Fruit fly (Drosophila melanogaster) whole organism, pupa: ENCODE measurements around the gene CG32814.
A peak's percentile ranks its signal among the peaks of the same experiment; 100 is the strongest.

Source experiments
- CG10348 ChIP-seq: fragments of 200-800 bp; sonication (Bioruptor generic); IDR thresholded peaks from 2 replicates; pipeline ENCODE4 v1.3.6; 2022; ENCODE audit warnings: missing biosample characterization, missing genetic modification characterization
- CG12605 ChIP-seq: fragments of 200-800 bp; sonication (Bioruptor generic); IDR thresholded peaks from 2 replicates; pipeline ENCODE4 v1.3.6; 2022; ENCODE audit warnings: missing biosample characterization, missing genetic modification characterization
- CG13204 ChIP-seq: fragments of 200-800 bp; sonication (Bioruptor generic); optimal IDR thresholded peaks from 2 replicates; lab custom pipeline; 2018; ENCODE audit warnings: missing biosample characterization, mild to moderate bottlenecking, missing genetic modification characterization, moderate library complexity
- CG14655 ChIP-seq: fragments of 200-800 bp; sonication (Bioruptor generic); optimal IDR thresholded peaks from 3 replicates; lab custom pipeline; 2017; ENCODE audit warnings: mild to moderate bottlenecking, missing biosample characterization, missing genetic modification reagents, missing genetic modification characterization
- CG15710 ChIP-seq: fragments of 200-800 bp; sonication (Bioruptor generic); optimal IDR thresholded peaks from 2 replicates; lab custom pipeline; 2018; ENCODE audit warnings: missing biosample characterization, mild to moderate bottlenecking, missing genetic modification characterization, moderate library complexity
- CG17806 ChIP-seq: fragments of 200-800 bp; sonication (Bioruptor generic); optimal IDR thresholded peaks from 2 replicates; lab custom pipeline; 2018; ENCODE audit warnings: missing biosample characterization, mild to moderate bottlenecking, missing genetic modification characterization, moderate library complexity
- CG32121 ChIP-seq: fragments of 200-800 bp; sonication (Bioruptor generic); IDR thresholded peaks from 2 replicates; pipeline ENCODE4 v1.3.6; 2022; ENCODE audit warnings: missing biosample characterization, missing genetic modification characterization
- CG34367 ChIP-seq: fragments of 200-800 bp; sonication (Bioruptor generic); optimal IDR thresholded peaks from 2 replicates; lab custom pipeline; 2018; ENCODE audit warnings: missing biosample characterization, mild to moderate bottlenecking, missing genetic modification characterization
- CG4496 ChIP-seq: fragments of 200-800 bp; sonication (Bioruptor generic); IDR thresholded peaks from 3 replicates; pipeline ENCODE4 v1.3.6; 2022; ENCODE audit warnings: missing biosample characterization, missing genetic modification characterization
- CG8159 ChIP-seq: fragments of 200-800 bp; sonication (Bioruptor generic); optimal IDR thresholded peaks from 3 replicates; lab custom pipeline; 2018; ENCODE audit warnings: missing biosample characterization, mild to moderate bottlenecking, missing genetic modification characterization, moderate library complexity
- CG8301 ChIP-seq: fragments of 200-800 bp; sonication (Bioruptor generic); optimal IDR thresholded peaks from 2 replicates; lab custom pipeline; 2018; ENCODE audit warnings: missing biosample characterization, mild to moderate bottlenecking, missing genetic modification characterization
- CG9948 ChIP-seq: fragments of 200-800 bp; sonication (Bioruptor generic); optimal IDR thresholded peaks from 2 replicates; lab custom pipeline; 2018; ENCODE audit warnings: missing biosample characterization, mild to moderate bottlenecking, missing genetic modification characterization, moderate library complexity
- D1 ChIP-seq: fragments of 200-800 bp; sonication (Bioruptor generic); optimal IDR thresholded peaks from 2 replicates; lab custom pipeline; 2018; ENCODE audit warnings: missing biosample characterization, mild to moderate bottlenecking, missing genetic modification characterization, moderate library complexity
- EcR ChIP-seq: fragments of 200-800 bp; sonication (Bioruptor generic); optimal IDR thresholded peaks from 3 replicates; lab custom pipeline; 2019; ENCODE audit warnings: missing biosample characterization, missing genetic modification characterization, mild to moderate bottlenecking, moderate library complexity, missing genetic modification reagents
- Ets98B ChIP-seq: fragments of 200-800 bp; sonication (Bioruptor generic); IDR thresholded peaks from 2 replicates; pipeline ENCODE4 v1.3.6; 2022; ENCODE audit warnings: missing biosample characterization, missing genetic modification characterization
- Pif1A ChIP-seq: fragments of 200-800 bp; sonication (Bioruptor generic); optimal IDR thresholded peaks from 3 replicates; lab custom pipeline; 2016; ENCODE audit warnings: missing biosample characterization, missing genetic modification characterization
- Pif1B ChIP-seq: fragments of 200-800 bp; sonication (Bioruptor generic); optimal IDR thresholded peaks from 3 replicates; lab custom pipeline; 2016; ENCODE audit warnings: missing biosample characterization, missing genetic modification characterization
- Snoo ChIP-seq: fragments of 200-800 bp; sonication (Bioruptor generic); optimal IDR thresholded peaks from 3 replicates; lab custom pipeline; 2017; ENCODE audit warnings: missing biosample characterization, mild to moderate bottlenecking, missing genetic modification characterization, inconsistent platforms
- fd96Ca ChIP-seq: fragments of 200-800 bp; sonication (Bioruptor generic); IDR thresholded peaks from 3 replicates; pipeline ENCODE4 v1.3.6; 2022; ENCODE audit warnings: missing biosample characterization, missing genetic modification characterization
- gl ChIP-seq: fragments of 200-800 bp; sonication (Bioruptor generic); optimal IDR thresholded peaks from 2 replicates; lab custom pipeline; 2018; ENCODE audit warnings: missing biosample characterization, mild to moderate bottlenecking, missing genetic modification characterization
- rn ChIP-seq: fragments of 200-800 bp; sonication (Bioruptor generic); IDR thresholded peaks from 2 replicates; pipeline ENCODE4 v1.3.6; 2022; ENCODE audit warnings: missing biosample characterization, missing genetic modification characterization

Gene CG32814

dm6 chrX:1011543-1012085 is 14.9 kb downstream of the CG32814 start, which contains the start of the genes TfIIA-S-2 and CG14631:
Gene TfIIA-S-2 (minus strand): TSS chrX:1011643.
Gene CG14631 (plus strand): TSS chrX:1012035.
- TF ChIP-seq CG9948 (tag; lab: Kevin White, UChicago) (no peak), Pif1A (no peak), CG4496 (GFP tag; lab: Robert Waterston, UW) (no peak), CG32121 (GFP tag; lab: Robert Waterston, UW) (no peak), CG10348 (GFP tag; lab: Robert Waterston, UW) (no peak), gl (no peak), D1 (tag; lab: Kevin White, UChicago) (no peak), CG15710 (tag; lab: Kevin White, UChicago) (no peak), CG14655 (no peak), CG8301 (tag; lab: Kevin White, UChicago) (no peak)

dm6 chrX:1009468-1010259 is 16.8 kb downstream of the CG32814 start:
- TF ChIP-seq CG8301 (tag; lab: Kevin White, UChicago) (no peak), Pif1A (no peak), Pif1B (GFP tag; lab: Kevin White, UChicago) (no peak), Ets98B (GFP tag; lab: Robert Waterston, UW) (no peak), CG32121 (GFP tag; lab: Robert Waterston, UW) (no peak), CG14655 (no peak), Snoo (no peak), CG10348 (GFP tag; lab: Robert Waterston, UW) (no peak), CG17806 (tag; lab: Kevin White, UChicago) (no peak), CG12605 (GFP tag; lab: Robert Waterston, UW) (no peak), CG15710 (tag; lab: Kevin White, UChicago) (no peak), gl (no peak)
- TF ChIP-seq, all 21 proteins: peak for 0

DNA sequence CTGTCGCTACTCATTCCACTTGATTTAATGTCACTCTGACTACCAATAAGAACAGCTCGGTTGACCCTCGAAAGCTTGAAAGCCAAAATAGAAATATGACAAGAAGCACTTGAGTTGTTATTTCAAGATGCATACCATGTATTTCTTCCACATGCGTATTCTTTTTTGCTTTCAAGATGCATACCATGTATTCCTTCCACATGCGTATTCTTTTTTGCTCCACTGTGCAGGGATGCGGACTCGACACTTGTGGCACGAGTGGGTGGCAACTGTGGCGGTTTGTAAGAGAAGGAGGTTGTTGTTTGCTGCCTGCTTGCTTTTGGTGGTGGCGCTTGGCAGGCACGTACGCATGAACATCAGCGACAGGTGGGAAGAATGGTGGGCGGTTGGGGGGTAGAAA is 20.3 kb downstream of the CG32814 start:
- TF ChIP-seq D1 (tag; lab: Kevin White, UChicago) (no peak), CG34367 (tag; lab: Kevin White, UChicago) (no peak), fd96Ca (no peak), Pif1A (no peak), CG15710 (tag; lab: Kevin White, UChicago) (no peak), Ets98B (GFP tag; lab: Robert Waterston, UW) (no peak), CG8301 (tag; lab: Kevin White, UChicago) (no peak), CG14655 (no peak), CG4496 (GFP tag; lab: Robert Waterston, UW) (no peak), gl (no peak), CG10348 (GFP tag; lab: Robert Waterston, UW) (no peak), Snoo (no peak), CG32121 (GFP tag; lab: Robert Waterston, UW) (no peak), Pif1B (GFP tag; lab: Kevin White, UChicago) (no peak), EcR (no peak), CG17806 (tag; lab: Kevin White, UChicago) (no peak), CG9948 (tag; lab: Kevin White, UChicago) (no peak), CG8159 (tag; lab: Kevin White, UChicago) (no peak)

- TF ChIP-seq CG8159 (tag; lab: Kevin White, UChicago) = peak; percentile 23
- no peak for TF ChIP-seq rn (GFP tag; lab: Robert Waterston, UW)
Measured at dm6 chrX:998884-999283, 27.6 kb downstream of the CG32814 start.

DNA sequence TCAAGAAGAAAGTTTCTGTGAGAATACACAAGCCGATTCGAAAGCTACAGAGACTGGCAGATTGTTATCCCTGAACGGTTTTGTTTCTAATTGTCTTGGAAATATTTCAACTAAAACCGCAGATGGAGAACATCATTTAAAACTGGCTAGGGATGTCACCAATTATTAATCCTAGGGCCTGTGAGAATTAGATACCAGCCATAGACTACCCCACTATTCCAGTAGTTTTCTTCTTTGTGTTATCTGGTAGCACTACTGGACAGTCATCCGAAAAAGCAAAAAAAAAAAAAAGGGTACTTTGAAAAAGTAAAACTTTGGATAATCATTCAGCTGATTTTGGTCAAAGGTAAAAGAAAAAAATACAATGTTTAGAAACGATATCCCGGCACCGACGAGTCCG is 36.3 kb downstream of the CG32814 start, which contains the start of gene CG18823:
TSS of gene CG18823 (plus strand) at position 301 of the 400 bp plus-strand sequence.
- TF ChIP-seq gl (no peak), rn (GFP tag; lab: Robert Waterston, UW) (no peak), CG32121 (GFP tag; lab: Robert Waterston, UW) (no peak), CG10348 (GFP tag; lab: Robert Waterston, UW) (no peak), CG13204 (GFP tag; lab: Kevin White, UChicago) (no peak)
- TF ChIP-seq, all 21 proteins: peak for 0

dm6 chrX:985911-986310 is 40.6 kb downstream of the CG32814 start:
- TF ChIP-seq CG15710 (tag; lab: Kevin White, UChicago) = no peak
- TF ChIP-seq CG8301 (tag; lab: Kevin White, UChicago) = no peak
- TF ChIP-seq CG4496 (GFP tag; lab: Robert Waterston, UW) = no peak
- TF ChIP-seq CG14655 = no peak
- no peak for TF ChIP-seq Snoo
- no peak for TF ChIP-seq rn (GFP tag; lab: Robert Waterston, UW)
- TF ChIP-seq Pif1A = no peak
- TF ChIP-seq CG10348 (GFP tag; lab: Robert Waterston, UW) = no peak
- no peak for TF ChIP-seq CG9948 (tag; lab: Kevin White, UChicago)
- no peak for TF ChIP-seq D1 (tag; lab: Kevin White, UChicago)
- no peak for TF ChIP-seq gl
- TF ChIP-seq CG17806 (tag; lab: Kevin White, UChicago) = no peak
- no peak for TF ChIP-seq CG13204 (GFP tag; lab: Kevin White, UChicago)
- TF ChIP-seq Ets98B (GFP tag; lab: Robert Waterston, UW) = no peak
- no peak for TF ChIP-seq CG12605 (GFP tag; lab: Robert Waterston, UW)
- TF ChIP-seq fd96Ca = no peak
- TF ChIP-seq CG32121 (GFP tag; lab: Robert Waterston, UW) = no peak
- TF ChIP-seq EcR = no peak
- no peak for TF ChIP-seq Pif1B (GFP tag; lab: Kevin White, UChicago)
